Fruit fly (Drosophila melanogaster) whole organism, wandering third instar larva: ENCODE results near the gene CG13727.

Experiments used
- Abd-B ChIP-seq: fragments of >200 bp; optimal IDR thresholded peaks from 2 replicates; lab custom pipeline; 2017; ENCODE audit warnings: missing biosample characterization, missing genetic modification characterization
- CG9705 ChIP-seq: fragments of 200-800 bp; sonication (Bioruptor generic); optimal IDR thresholded peaks from 2 replicates; lab custom pipeline; 2018; ENCODE audit warnings: missing biosample characterization, mild to moderate bottlenecking, missing genetic modification characterization
- CrebA ChIP-seq: fragments of 200-800 bp; sonication (Bioruptor generic); optimal IDR thresholded peaks from 2 replicates; lab custom pipeline; 2016; ENCODE audit warnings: missing biosample characterization, mild to moderate bottlenecking, missing genetic modification characterization, borderline replicate concordance
- Dif ChIP-seq: fragments of 200-275, 200-300 bp; sonication (Bioruptor generic); optimal IDR thresholded peaks from 2 replicates; lab custom pipeline; 2018; ENCODE audit warnings: missing biosample characterization, missing genetic modification characterization; ENCODE audit not compliant: partially characterized antibody
- GATAd ChIP-seq: sonication (Bioruptor generic); optimal IDR thresholded peaks from 2 replicates; lab custom pipeline; 2016; ENCODE audit warnings: missing biosample characterization, missing genetic modification characterization
- HLH106 ChIP-seq: fragments of 200-800 bp; optimal IDR thresholded peaks from 3 replicates; lab custom pipeline; 2019; ENCODE audit warnings: missing biosample characterization, mild to moderate bottlenecking, missing genetic modification characterization, moderate library complexity
- Hnf4 ChIP-seq: fragments of 200-800 bp; sonication (Bioruptor generic); optimal IDR thresholded peaks from 2 replicates; lab custom pipeline; 2016; ENCODE audit warnings: missing biosample characterization, mild to moderate bottlenecking, missing genetic modification characterization
- Hr78 ChIP-seq: fragments of >200 bp; optimal IDR thresholded peaks from 2 replicates; lab custom pipeline; 2017; ENCODE audit warnings: missing biosample characterization, missing genetic modification characterization
- Jra ChIP-seq: sonication (Bioruptor generic); optimal IDR thresholded peaks from 2 replicates; lab custom pipeline; 2016; ENCODE audit warnings: missing biosample characterization, missing genetic modification characterization
- Mio ChIP-seq: sonication (Bioruptor generic); optimal IDR thresholded peaks from 2 replicates; lab custom pipeline; 2016; ENCODE audit warnings: missing biosample characterization, missing genetic modification characterization
- N ChIP-seq: fragments of >200 bp; optimal IDR thresholded peaks from 2 replicates; lab custom pipeline; 2018; ENCODE audit warnings: missing biosample characterization, missing external identifiers, missing genetic modification characterization
- OdsH ChIP-seq: fragments of 200-800 bp; sonication (Bioruptor generic); optimal IDR thresholded peaks from 2 replicates; lab custom pipeline; 2016; ENCODE audit warnings: missing biosample characterization, mild to moderate bottlenecking, missing genetic modification characterization
- Sp1 ChIP-seq: fragments of 200-800 bp; sonication (Bioruptor generic); optimal IDR thresholded peaks from 3 replicates; lab custom pipeline; 2019; ENCODE audit warnings: missing biosample characterization, mild to moderate bottlenecking, missing genetic modification characterization, moderate library complexity
- Vsx2 ChIP-seq: fragments of 200-300, 225-300 bp; sonication (Bioruptor generic); optimal IDR thresholded peaks from 2 replicates; lab custom pipeline; 2018; ENCODE audit warnings: missing biosample characterization, missing genetic modification characterization; ENCODE audit not compliant: partially characterized antibody
- br ChIP-seq: fragments of 200-800 bp; sonication (Bioruptor generic); optimal IDR thresholded peaks from 2 replicates; lab custom pipeline; 2016; ENCODE audit warnings: missing biosample characterization, missing genetic modification characterization
- brk ChIP-seq: fragments of 200-800 bp; sonication (Bioruptor generic); optimal IDR thresholded peaks from 2 replicates; lab custom pipeline; 2016; ENCODE audit warnings: missing biosample characterization, mild to moderate bottlenecking, missing genetic modification characterization
- dl ChIP-seq, 2 experiments: fragments of 175-275, 200-275 bp in 1 of 2; fragments of 200-275 bp in 1 of 2; sonication (Bioruptor generic); optimal IDR thresholded peaks; lab custom pipeline; 2018; ENCODE audit warnings: mild to moderate bottlenecking in 2 of 2, missing biosample characterization in 2 of 2, missing genetic modification characterization in 2 of 2, moderate library complexity in 2 of 2; ENCODE audit not compliant: partially characterized antibody in 2 of 2, insufficient read depth in 1 of 2
- dmrt93B ChIP-seq: fragments of 200-800 bp; sonication (Bioruptor generic); optimal IDR thresholded peaks from 2 replicates; lab custom pipeline; 2018; ENCODE audit warnings: missing biosample characterization, mild to moderate bottlenecking, missing genetic modification characterization
- dsf ChIP-seq: sonication (Bioruptor generic); optimal IDR thresholded peaks from 2 replicates; lab custom pipeline; 2016; ENCODE audit warnings: missing biosample characterization, missing genetic modification characterization, borderline replicate concordance
- ey ChIP-seq: fragments of 200-800 bp; sonication (Bioruptor generic); optimal IDR thresholded peaks from 2 replicates; lab custom pipeline; 2016; ENCODE audit warnings: missing biosample characterization, missing genetic modification characterization
- foxo ChIP-seq, 2 experiments: fragments of 200-800 bp; sonication (Bioruptor generic); optimal IDR thresholded peaks; 2 replicates in 1 of 2; 3 replicates in 1 of 2; lab custom pipeline; 2016 to 2017; ENCODE audit warnings: missing biosample characterization in 2 of 2, missing genetic modification characterization in 2 of 2
- fru ChIP-seq: fragments of 200-800 bp; sonication (Bioruptor generic); optimal IDR thresholded peaks from 3 replicates; lab custom pipeline; 2016; ENCODE audit warnings: missing biosample characterization, mild to moderate bottlenecking, missing genetic modification characterization
- h ChIP-seq: fragments of 200-800 bp; sonication (Bioruptor generic); optimal IDR thresholded peaks from 3 replicates; lab custom pipeline; 2016; ENCODE audit warnings: missing biosample characterization, mild to moderate bottlenecking, missing genetic modification characterization
- lola ChIP-seq: fragments of >200 bp; optimal IDR thresholded peaks from 2 replicates; lab custom pipeline; 2017; ENCODE audit warnings: missing biosample characterization, missing genetic modification characterization
- pan ChIP-seq: fragments of >200 bp; optimal IDR thresholded peaks from 2 replicates; lab custom pipeline; 2017
- psq ChIP-seq: fragments of 200-800 bp; sonication (Bioruptor generic); optimal IDR thresholded peaks from 3 replicates; lab custom pipeline; 2017; ENCODE audit warnings: missing biosample characterization, mild to moderate bottlenecking, missing genetic modification characterization, moderate library complexity
- sv ChIP-seq: fragments of 200-800 bp; sonication (Bioruptor generic); optimal IDR thresholded peaks from 3 replicates; lab custom pipeline; 2016; ENCODE audit warnings: missing biosample characterization, missing genetic modification characterization
- tai ChIP-seq: sonication (Bioruptor generic); optimal IDR thresholded peaks from 2 replicates; lab custom pipeline; 2016; ENCODE audit warnings: missing biosample characterization, missing genetic modification characterization
- usp ChIP-seq: fragments of >200 bp; optimal IDR thresholded peaks from 2 replicates; lab custom pipeline; 2017; ENCODE audit warnings: missing biosample characterization, missing genetic modification characterization
- woc ChIP-seq: sonication (Bioruptor generic); optimal IDR thresholded peaks from 2 replicates; lab custom pipeline; 2016; ENCODE audit warnings: missing biosample characterization, mild to moderate bottlenecking, missing genetic modification characterization

Gene CG13727

dm6 chr3L:17366936-17367335 lies 25.8 kb upstream of the CG13727 start:
- TF ChIP-seq HLH106 (tag; lab: Kevin White, UChicago) (no peak), psq (GFP tag; lab: Kevin White, UChicago) (no peak), fru (GFP tag; lab: Kevin White, UChicago) (no peak), Jra (no peak), brk (no peak), CrebA (GFP tag; lab: Kevin White, UChicago) (no peak), foxo (GFP tag; optimal IDR thresholded peaks at IDR 0.05; lab: Kevin White, UChicago) (no peak)
- TF ChIP-seq, all 38 proteins: peak for 0

- TF ChIP-seq foxo (GFP tag; optimal IDR thresholded peaks at IDR 0.05; lab: Kevin White, UChicago) (no peak), fru (GFP tag; lab: Kevin White, UChicago) (no peak), dl (GFP tag; optimal IDR thresholded peaks at IDR 0.05; lab: Kevin White, UChicago; ENCODE audit: insufficient read depth in 1 of 2, partially characterized antibody in 2 of 2) (no peak), Hnf4 (no peak), HLH106 (tag; lab: Kevin White, UChicago) (no peak), Abd-B (GFP tag; lab: Kevin White, UChicago) (no peak), GATAd (GFP tag; lab: Kevin White, UChicago) (no peak)
These were observed 22.9 kb upstream of the CG13727 start for dm6 chr3L:17364023-17364422.

- TF ChIP-seq brk (no peak), Mio (no peak), Jra (no peak), br (no peak), Sp1 (no peak), woc (GFP tag; lab: Kevin White, UChicago) (no peak), CG9705 (GFP tag; lab: Kevin White, UChicago) (no peak), OdsH (GFP tag; lab: Kevin White, UChicago) (no peak), h (no peak), lola (GFP tag; lab: Kevin White, UChicago) (no peak), dsf (GFP tag; lab: Kevin White, UChicago) (no peak), pan (no peak), Dif (GFP tag; lab: Kevin White, UChicago) (no peak), GATAd (GFP tag; lab: Kevin White, UChicago) (no peak)
These were observed 21.8 kb upstream of the CG13727 start for dm6 chr3L:17362940-17363339.

- TF ChIP-seq br: no peak
- no peak for TF ChIP-seq CG9705 (GFP tag; lab: Kevin White, UChicago)
- TF ChIP-seq OdsH (GFP tag; lab: Kevin White, UChicago): no peak
- TF ChIP-seq psq (GFP tag; lab: Kevin White, UChicago): no peak
- no peak for TF ChIP-seq woc (GFP tag; lab: Kevin White, UChicago)
- TF ChIP-seq Hnf4: no peak
- TF ChIP-seq, all 38 proteins: peak for 0
These were observed 20.8 kb upstream of the CG13727 start for dm6 chr3L:17361925-17362324.

DNA sequence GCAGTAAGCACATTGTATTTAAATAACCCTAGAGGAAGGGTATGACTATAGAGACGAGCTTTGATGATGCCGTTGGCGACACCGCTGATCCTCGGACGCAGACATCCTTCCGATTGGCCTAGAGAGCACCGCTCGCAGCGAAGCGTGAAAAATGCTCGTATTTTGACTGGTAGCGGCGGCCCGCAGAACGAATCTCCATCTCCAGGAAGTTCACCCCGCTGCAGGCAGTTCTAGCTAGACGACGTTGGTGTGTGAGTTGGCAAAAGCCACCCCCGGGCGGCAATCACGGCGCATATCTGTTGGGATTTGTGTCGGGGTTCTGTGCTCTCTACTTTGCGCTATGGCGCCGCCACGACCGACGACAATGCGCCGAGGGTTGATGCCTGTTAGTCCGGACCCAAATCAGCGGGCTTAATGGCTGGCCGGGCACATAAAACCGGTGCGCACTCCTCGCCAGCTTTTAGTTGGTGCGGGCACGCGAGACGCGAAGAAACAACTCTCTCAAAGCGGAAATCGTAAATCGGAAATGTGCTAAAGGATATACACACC lies 18.2 kb upstream of the CG13727 start, which contains the start of gene tap:
Gene tap (plus strand): TSS at position 458 of the 549 bp plus-strand sequence.
- TF ChIP-seq N (GFP tag; lab: Kevin White, UChicago) (no peak), Hnf4 (no peak), OdsH (GFP tag; lab: Kevin White, UChicago) (no peak)

dm6 chr3L:17358490-17358889 lies 17.4 kb upstream of the CG13727 start:
- TF ChIP-seq Vsx2 (GFP tag; lab: Kevin White, UChicago): peak; percentile 37
- TF ChIP-seq Hr78 (GFP tag; lab: Kevin White, UChicago): no peak

- TF ChIP-seq Vsx2 (GFP tag; lab: Kevin White, UChicago) (no peak), foxo (GFP tag; optimal IDR thresholded peaks at IDR 0.05; lab: Kevin White, UChicago) (no peak), HLH106 (tag; lab: Kevin White, UChicago) (no peak), Abd-B (GFP tag; lab: Kevin White, UChicago) (no peak), GATAd (GFP tag; lab: Kevin White, UChicago) (no peak), sv (GFP tag; lab: Kevin White, UChicago) (no peak), ey (GFP tag; lab: Kevin White, UChicago) (no peak), dmrt93B (no peak), usp (no peak), tai (GFP tag; lab: Kevin White, UChicago) (no peak), OdsH (GFP tag; lab: Kevin White, UChicago) (no peak), pan (no peak)
These were observed 16.3 kb upstream of the CG13727 start for dm6 chr3L:17357431-17357830.
